Worm (Caenorhabditis elegans) whole organism, mixed stage, embryonic: ENCODE data around the gene F23B12.4.

Source experiments
- ces-1 ChIP-seq: fragments of 150-350 bp; optimal IDR thresholded peaks from 2 replicates; lab custom pipeline; 2014; ENCODE audit warnings: missing biosample characterization, missing genetic modification reagents, missing genetic modification characterization
- pha-4 ChIP-seq: fragments of 150-350 bp; optimal IDR thresholded peaks from 2 replicates; lab custom pipeline; 2018; ENCODE audit warnings: missing biosample characterization, missing genetic modification reagents, missing genetic modification characterization
- sem-2 ChIP-seq: fragments of 200-800 bp; sonication (Bioruptor generic); optimal IDR thresholded peaks from 2 replicates; lab custom pipeline; 2018; ENCODE audit warnings: mild to moderate bottlenecking, missing genetic modification characterization, missing compliant biosample characterization
- sptf-1 ChIP-seq: sonication (generic microtip); optimal IDR thresholded peaks from 2 replicates; lab custom pipeline; 2017; ENCODE audit warnings: mild to moderate bottlenecking, missing genetic modification characterization, moderate library complexity, missing compliant biosample characterization
- unc-39 ChIP-seq: fragments of 150-350 bp; optimal IDR thresholded peaks from 2 replicates; lab custom pipeline; 2014; ENCODE audit warnings: missing biosample characterization, missing genetic modification characterization
- ztf-11 ChIP-seq: fragments of 150-350 bp; optimal IDR thresholded peaks from 2 replicates; lab custom pipeline; 2014; ENCODE audit warnings: missing biosample characterization, missing genetic modification characterization

DNA sequence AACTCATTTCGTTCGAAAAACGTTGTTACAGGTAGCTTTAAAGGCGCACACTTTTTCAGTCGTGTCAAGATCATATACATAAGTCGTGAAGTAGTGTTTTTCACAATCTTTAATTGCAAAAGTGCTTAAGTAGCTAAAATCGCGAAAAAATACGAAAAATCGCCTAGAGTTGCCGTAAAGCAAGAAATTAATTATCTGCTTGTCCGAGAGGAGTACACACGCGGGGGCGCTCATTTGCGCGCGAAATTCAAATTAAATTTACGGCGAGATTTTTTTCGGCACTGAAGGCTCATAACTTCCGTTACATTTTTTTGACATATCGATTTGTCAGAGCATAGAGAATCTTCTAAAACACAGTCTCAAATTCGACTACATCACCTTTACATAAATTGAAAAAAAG, 19.2 kb downstream of the F23B12.4 start:
- TF ChIP-seq ces-1 (GFP tag; lab: Kevin White, UChicago) (no peak), ztf-11 (no peak), sptf-1 (tag; lab: Kevin White, UChicago) (no peak), pha-4 (tag; lab: Kevin White, UChicago) (no peak), sem-2 (no peak), unc-39 (tag; lab: Kevin White, UChicago) (no peak)
